Fruit fly (Drosophila melanogaster) whole organism, pupa: ENCODE results near the gene CG15130.
A peak's percentile ranks its signal among the peaks of the same experiment; 100 is the strongest.
"Not testable (repeated sequence)": the region's sequence is repeated elsewhere in the genome, so short reads cannot be mapped to it uniquely, and the experiment has no call there.

Experiments used
- CG10348 ChIP-seq: fragments of 200-800 bp; sonication (Bioruptor generic); IDR thresholded peaks from 2 replicates; pipeline ENCODE4 v1.3.6; 2022; ENCODE audit warnings: missing biosample characterization, missing genetic modification characterization
- CG12605 ChIP-seq: fragments of 200-800 bp; sonication (Bioruptor generic); IDR thresholded peaks from 2 replicates; pipeline ENCODE4 v1.3.6; 2022; ENCODE audit warnings: missing biosample characterization, missing genetic modification characterization
- CG13204 ChIP-seq: fragments of 200-800 bp; sonication (Bioruptor generic); optimal IDR thresholded peaks from 2 replicates; lab custom pipeline; 2018; ENCODE audit warnings: missing biosample characterization, mild to moderate bottlenecking, missing genetic modification characterization, moderate library complexity
- CG14655 ChIP-seq: fragments of 200-800 bp; sonication (Bioruptor generic); optimal IDR thresholded peaks from 3 replicates; lab custom pipeline; 2017; ENCODE audit warnings: mild to moderate bottlenecking, missing biosample characterization, missing genetic modification reagents, missing genetic modification characterization
- CG15710 ChIP-seq: fragments of 200-800 bp; sonication (Bioruptor generic); optimal IDR thresholded peaks from 2 replicates; lab custom pipeline; 2018; ENCODE audit warnings: missing biosample characterization, mild to moderate bottlenecking, missing genetic modification characterization, moderate library complexity
- CG17806 ChIP-seq: fragments of 200-800 bp; sonication (Bioruptor generic); optimal IDR thresholded peaks from 2 replicates; lab custom pipeline; 2018; ENCODE audit warnings: missing biosample characterization, mild to moderate bottlenecking, missing genetic modification characterization, moderate library complexity
- CG32121 ChIP-seq: fragments of 200-800 bp; sonication (Bioruptor generic); IDR thresholded peaks from 2 replicates; pipeline ENCODE4 v1.3.6; 2022; ENCODE audit warnings: missing biosample characterization, missing genetic modification characterization
- CG34367 ChIP-seq: fragments of 200-800 bp; sonication (Bioruptor generic); optimal IDR thresholded peaks from 2 replicates; lab custom pipeline; 2018; ENCODE audit warnings: missing biosample characterization, mild to moderate bottlenecking, missing genetic modification characterization
- CG4496 ChIP-seq: fragments of 200-800 bp; sonication (Bioruptor generic); IDR thresholded peaks from 3 replicates; pipeline ENCODE4 v1.3.6; 2022; ENCODE audit warnings: missing biosample characterization, missing genetic modification characterization
- CG8159 ChIP-seq: fragments of 200-800 bp; sonication (Bioruptor generic); optimal IDR thresholded peaks from 3 replicates; lab custom pipeline; 2018; ENCODE audit warnings: missing biosample characterization, mild to moderate bottlenecking, missing genetic modification characterization, moderate library complexity
- CG8301 ChIP-seq: fragments of 200-800 bp; sonication (Bioruptor generic); optimal IDR thresholded peaks from 2 replicates; lab custom pipeline; 2018; ENCODE audit warnings: missing biosample characterization, mild to moderate bottlenecking, missing genetic modification characterization
- CG9948 ChIP-seq: fragments of 200-800 bp; sonication (Bioruptor generic); optimal IDR thresholded peaks from 2 replicates; lab custom pipeline; 2018; ENCODE audit warnings: missing biosample characterization, mild to moderate bottlenecking, missing genetic modification characterization, moderate library complexity
- D1 ChIP-seq: fragments of 200-800 bp; sonication (Bioruptor generic); optimal IDR thresholded peaks from 2 replicates; lab custom pipeline; 2018; ENCODE audit warnings: missing biosample characterization, mild to moderate bottlenecking, missing genetic modification characterization, moderate library complexity
- EcR ChIP-seq: fragments of 200-800 bp; sonication (Bioruptor generic); optimal IDR thresholded peaks from 3 replicates; lab custom pipeline; 2019; ENCODE audit warnings: missing biosample characterization, missing genetic modification characterization, mild to moderate bottlenecking, moderate library complexity, missing genetic modification reagents
- Ets98B ChIP-seq: fragments of 200-800 bp; sonication (Bioruptor generic); IDR thresholded peaks from 2 replicates; pipeline ENCODE4 v1.3.6; 2022; ENCODE audit warnings: missing biosample characterization, missing genetic modification characterization
- Pif1A ChIP-seq: fragments of 200-800 bp; sonication (Bioruptor generic); optimal IDR thresholded peaks from 3 replicates; lab custom pipeline; 2016; ENCODE audit warnings: missing biosample characterization, missing genetic modification characterization
- Pif1B ChIP-seq: fragments of 200-800 bp; sonication (Bioruptor generic); optimal IDR thresholded peaks from 3 replicates; lab custom pipeline; 2016; ENCODE audit warnings: missing biosample characterization, missing genetic modification characterization
- Snoo ChIP-seq: fragments of 200-800 bp; sonication (Bioruptor generic); optimal IDR thresholded peaks from 3 replicates; lab custom pipeline; 2017; ENCODE audit warnings: missing biosample characterization, mild to moderate bottlenecking, missing genetic modification characterization, inconsistent platforms
- fd96Ca ChIP-seq: fragments of 200-800 bp; sonication (Bioruptor generic); IDR thresholded peaks from 3 replicates; pipeline ENCODE4 v1.3.6; 2022; ENCODE audit warnings: missing biosample characterization, missing genetic modification characterization
- gl ChIP-seq: fragments of 200-800 bp; sonication (Bioruptor generic); optimal IDR thresholded peaks from 2 replicates; lab custom pipeline; 2018; ENCODE audit warnings: missing biosample characterization, mild to moderate bottlenecking, missing genetic modification characterization
- rn ChIP-seq: fragments of 200-800 bp; sonication (Bioruptor generic); IDR thresholded peaks from 2 replicates; pipeline ENCODE4 v1.3.6; 2022; ENCODE audit warnings: missing biosample characterization, missing genetic modification characterization

Gene CG15130

DNA sequence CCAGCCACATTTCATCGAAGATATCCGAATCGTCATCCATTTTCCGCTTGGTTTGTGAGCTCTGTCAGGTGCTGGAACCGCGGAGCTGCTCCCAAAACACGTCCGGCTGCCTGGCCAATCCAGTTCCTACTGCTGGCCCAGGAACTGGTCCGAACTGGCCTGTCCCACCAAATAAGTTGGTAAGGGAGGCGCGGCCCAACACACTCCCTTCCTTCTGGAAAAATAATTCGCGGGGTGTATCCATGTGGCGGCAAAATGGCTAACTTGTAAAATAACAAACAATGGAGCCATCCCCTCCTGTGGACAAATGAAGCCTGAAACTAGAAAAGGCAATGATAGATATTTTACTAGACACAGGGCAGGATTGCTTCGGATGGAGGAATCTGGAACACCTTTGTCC is at the start of gene CG15130:
Gene CG15130, minus strand, starts transcription at position 101 of the 400 bp plus-strand sequence.
- TF ChIP-seq CG15710 (tag; lab: Kevin White, UChicago), result no peak
- TF ChIP-seq gl (tag; lab: Kevin White, UChicago), result no peak
- no peak for TF ChIP-seq CG34367
- no peak for TF ChIP-seq fd96Ca
- TF ChIP-seq CG9948 (tag; lab: Kevin White, UChicago), result no peak
- no peak for TF ChIP-seq CG32121 (GFP tag; lab: Robert Waterston, UW)
- TF ChIP-seq rn, result no peak
- no peak for TF ChIP-seq CG8159 (tag; lab: Kevin White, UChicago)
- TF ChIP-seq CG8301 (tag; lab: Kevin White, UChicago), result no peak
- no peak for TF ChIP-seq Pif1A (GFP tag; lab: Kevin White, UChicago)
- TF ChIP-seq CG14655 (GFP tag; lab: Kevin White, UChicago), result no peak
- no peak for TF ChIP-seq CG17806 (tag; lab: Kevin White, UChicago)
- TF ChIP-seq Ets98B (GFP tag; lab: Robert Waterston, UW), result no peak
- TF ChIP-seq CG10348, result no peak
- TF ChIP-seq Snoo (tag; lab: Kevin White, UChicago), result no peak
- TF ChIP-seq CG13204 (GFP tag; lab: Kevin White, UChicago), result no peak

dm6 chr2L:20473285-20473684 is 48.8 kb upstream of the CG15130 start, which contains the start of gene CG43233:
Gene CG43233 (minus strand): TSS chr2L:20473385.
- TF ChIP-seq CG12605 (GFP tag; lab: Robert Waterston, UW), result no peak
- no peak for TF ChIP-seq Ets98B (GFP tag; lab: Robert Waterston, UW)
- no peak for TF ChIP-seq CG14655 (GFP tag; lab: Kevin White, UChicago)
- TF ChIP-seq CG4496 (GFP tag; lab: Robert Waterston, UW), result no peak
- no peak for TF ChIP-seq CG34367
- no peak for TF ChIP-seq CG32121 (GFP tag; lab: Robert Waterston, UW)
- TF ChIP-seq CG17806 (tag; lab: Kevin White, UChicago), result no peak
- TF ChIP-seq Pif1B (GFP tag; lab: Kevin White, UChicago), result no peak
- TF ChIP-seq gl (tag; lab: Kevin White, UChicago), result no peak
- TF ChIP-seq CG13204 (GFP tag; lab: Kevin White, UChicago), result no peak

DNA sequence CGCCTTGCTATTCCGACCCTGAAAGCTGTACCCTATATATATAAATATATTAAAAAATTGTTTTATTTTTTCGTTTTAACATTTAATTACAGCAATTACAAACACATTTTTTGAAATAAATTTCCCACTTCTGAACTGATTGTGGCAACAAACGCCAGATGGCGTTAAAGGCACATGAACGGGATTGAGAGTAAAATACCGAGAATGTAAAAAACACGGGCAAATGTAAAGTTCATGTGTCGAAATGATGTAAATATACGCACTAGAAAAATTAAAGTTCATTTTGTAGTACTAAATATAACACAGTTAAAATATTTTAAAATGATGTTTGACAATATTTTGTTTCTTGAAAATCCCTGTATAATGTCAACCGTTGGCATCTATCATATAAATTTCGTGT is 39.9 kb upstream of the CG15130 start:
- TF ChIP-seq D1 (tag; lab: Kevin White, UChicago) (peak; percentile 56), EcR (GFP tag; lab: Kevin White, UChicago) (no peak), CG13204 (GFP tag; lab: Kevin White, UChicago) (no peak), CG8159 (tag; lab: Kevin White, UChicago) (peak; percentile 14), CG14655 (GFP tag; lab: Kevin White, UChicago) (peak; percentile 14)

dm6 chr2L:20463316-20463856 is 38.9 kb upstream of the CG15130 start, which contains the start of gene CG2493:
Gene CG2493 (minus strand): TSS chr2L:20463444.
- TF ChIP-seq rn, result no peak
- TF ChIP-seq CG17806 (tag; lab: Kevin White, UChicago), result peak; percentile 73
- TF ChIP-seq CG4496 (GFP tag; lab: Robert Waterston, UW), result peak; percentile 85
- TF ChIP-seq CG15710 (tag; lab: Kevin White, UChicago), result no peak
- TF ChIP-seq CG8159 (tag; lab: Kevin White, UChicago), result peak; percentile 70
- TF ChIP-seq Pif1B (GFP tag; lab: Kevin White, UChicago), result no peak
- TF ChIP-seq Ets98B (GFP tag; lab: Robert Waterston, UW), result peak; percentile 62
- peak; percentile 78 for TF ChIP-seq CG8301 (tag; lab: Kevin White, UChicago)
- no peak for TF ChIP-seq fd96Ca
- peak; percentile 62 for TF ChIP-seq CG9948 (tag; lab: Kevin White, UChicago)
- TF ChIP-seq CG12605 (GFP tag; lab: Robert Waterston, UW), result 0 out of 2 replicates have a peak, but pooled peaks have one; percentile 6
- 0 out of 2 replicates have a peak, but pooled peaks have one; percentile 23 for TF ChIP-seq CG32121 (GFP tag; lab: Robert Waterston, UW)
- peak; percentile 69 for TF ChIP-seq Pif1A (GFP tag; lab: Kevin White, UChicago)
- TF ChIP-seq CG14655 (GFP tag; lab: Kevin White, UChicago), result peak; percentile 80

DNA sequence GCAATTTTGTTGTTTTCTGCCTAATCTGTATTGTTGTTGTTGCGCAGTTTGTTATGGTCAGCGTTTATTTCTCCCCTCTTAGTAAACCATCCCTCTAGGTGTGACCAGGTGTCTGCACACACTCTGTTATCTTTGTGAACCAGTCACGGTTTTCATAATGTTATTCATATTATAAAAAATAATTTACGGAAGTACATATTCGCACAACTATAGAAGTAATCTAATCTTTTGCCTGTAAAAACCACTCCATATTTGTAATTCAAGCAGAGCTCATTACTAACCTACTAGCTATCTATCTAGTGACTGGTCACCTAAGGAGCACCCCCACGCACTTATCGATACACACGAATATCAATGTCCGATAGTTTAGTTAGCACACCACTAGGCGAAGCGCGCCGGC is 34.5 kb upstream of the CG15130 start, which contains the start of the genes CG18858 and Cdc23:
Gene CG18858, minus strand, starts transcription at position 101 of the 400 bp plus-strand sequence.
Gene Cdc23, plus strand, starts transcription at position 368 of the 400 bp plus-strand sequence.
- TF ChIP-seq gl (tag; lab: Kevin White, UChicago); Snoo (tag; lab: Kevin White, UChicago); fd96Ca: not testable (repeated sequence)

dm6 chr2L:20449864-20450263 is 25.4 kb upstream of the CG15130 start, which contains the start of the genes CG31683 and CG31687:
Gene CG31683 (minus strand): TSS chr2L:20449964.
Gene CG31687 (plus strand): TSS chr2L:20450225.
- TF ChIP-seq CG8159 (tag; lab: Kevin White, UChicago); D1 (tag; lab: Kevin White, UChicago); EcR (GFP tag; lab: Kevin White, UChicago): not testable (repeated sequence)
